Worm (Caenorhabditis elegans): ENCODE measurements around the gene Y75B8A.63.

DNA sequence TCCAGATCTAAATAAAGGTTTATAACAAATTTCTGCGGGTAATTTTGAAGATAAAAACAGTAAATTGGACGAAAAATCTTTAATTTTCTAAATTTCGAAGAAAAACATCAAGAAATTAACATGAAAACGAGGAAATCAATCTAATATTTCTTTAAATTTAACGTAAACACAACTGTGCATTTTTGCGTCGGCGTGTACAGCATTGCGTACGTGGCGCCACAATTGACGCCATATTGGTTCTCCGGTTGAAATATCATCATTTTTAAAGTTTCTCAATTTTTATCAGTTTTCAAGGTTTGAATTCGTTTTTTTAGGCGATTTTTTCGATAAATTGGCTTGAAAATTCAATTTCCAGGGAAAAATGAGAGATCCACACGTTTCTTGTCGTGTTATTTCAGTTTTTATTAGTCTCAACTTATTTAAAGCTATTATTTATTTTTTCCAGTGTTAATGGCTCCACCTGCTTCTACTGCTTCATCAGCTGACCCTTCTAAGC, 42.3 kb downstream of the Y75B8A.63 start, which contains the start of gene rpt-6:
- TF ChIP-seq dao-5 (tag; optimal IDR thresholded peaks at IDR 0.05) = no peak
- TF ChIP-seq W03F9.2 (tag; optimal IDR thresholded peaks at IDR 0.05) = peak; percentile 57
